Worm (Caenorhabditis elegans) whole organism, L1 larva: ENCODE measurements around the gene T24A6.1.

Source experiments
- blmp-1 ChIP-seq: fragments of 150-350 bp; optimal IDR thresholded peaks from 2 replicates; lab custom pipeline; 2014; ENCODE audit warnings: missing biosample characterization, missing genetic modification characterization
- unc-62 ChIP-seq: fragments of 150-350 bp; optimal IDR thresholded peaks from 2 replicates; lab custom pipeline; 2014; ENCODE audit warnings: missing biosample characterization, missing genetic modification reagents, missing genetic modification characterization
- vab-15 ChIP-seq: sonication (generic microtip); optimal IDR thresholded peaks from 2 replicates; lab custom pipeline; 2017; ENCODE audit warnings: missing genotype, mild to moderate bottlenecking, missing genetic modification characterization, missing compliant biosample characterization

ce11 chrV:3579795-3580194, 21.0 kb downstream of the T24A6.1 start:
- TF ChIP-seq blmp-1 (tag; lab: Kevin White, UChicago) (no peak), vab-15 (tag; lab: Kevin White, UChicago) (no peak), unc-62 (no peak)
